Worm (Caenorhabditis elegans) whole organism, mixed stage, embryonic: ENCODE data around the gene pdtf-1.

Experiments
- blmp-1 ChIP-seq: fragments of 150-350 bp; optimal IDR thresholded peaks from 2 replicates; lab custom pipeline; 2014; ENCODE audit warnings: missing biosample characterization, missing genetic modification characterization
- elt-1 ChIP-seq: sonication (generic microtip); optimal IDR thresholded peaks from 2 replicates; lab custom pipeline; 2017; ENCODE audit warnings: missing genetic modification characterization, mild to moderate bottlenecking, missing compliant biosample characterization, antibody characterized with exemption, moderate library complexity, borderline replicate concordance; ENCODE audit not compliant: insufficient read depth
- elt-3 ChIP-seq: fragments of 150-350 bp; optimal IDR thresholded peaks from 2 replicates; lab custom pipeline; 2014; ENCODE audit warnings: missing biosample characterization, missing genetic modification characterization
- nhr-12 ChIP-seq: fragments of 150-350 bp; optimal IDR thresholded peaks from 2 replicates; lab custom pipeline; 2014; ENCODE audit warnings: missing biosample characterization, missing genetic modification characterization
- nhr-28 ChIP-seq: fragments of 150-350 bp; optimal IDR thresholded peaks from 2 replicates; lab custom pipeline; 2014; ENCODE audit warnings: missing biosample characterization, missing genetic modification characterization
- nhr-76 ChIP-seq: sonication (generic microtip); optimal IDR thresholded peaks from 2 replicates; lab custom pipeline; 2017; ENCODE audit warnings: missing biosample characterization, missing genetic modification characterization
- ztf-11 ChIP-seq: fragments of 150-350 bp; optimal IDR thresholded peaks from 2 replicates; lab custom pipeline; 2014; ENCODE audit warnings: missing biosample characterization, missing genetic modification characterization

- no peak for TF ChIP-seq ztf-11 (tag; lab: Kevin White, UChicago)
- TF ChIP-seq nhr-76 (tag; lab: Kevin White, UChicago), result no peak
- no peak for TF ChIP-seq nhr-28 (tag; lab: Kevin White, UChicago)
- peak; percentile 19 for TF ChIP-seq elt-3 (tag; lab: Kevin White, UChicago)
- TF ChIP-seq blmp-1 (tag; lab: Kevin White, UChicago), result no peak
- TF ChIP-seq elt-1 (tag; lab: Kevin White, UChicago), result no peak
- TF ChIP-seq nhr-12 (tag; lab: Kevin White, UChicago), result no peak
Observed at ce11 chrIV:8450534-8450933, 17.7 kb downstream of the pdtf-1 start.
